Worm (Caenorhabditis elegans) whole organism, midembryonic: Measurements from ENCODE around the gene str-207.
A peak's percentile ranks its signal among the peaks of the same experiment; 100 is the strongest.

Experiments used
- T22C8.4 ChIP-seq: fragments of 200-800 bp; sonication (Bioruptor generic); IDR thresholded peaks from 2 replicates; pipeline ENCODE4 v1.3.6; 2022; ENCODE audit warnings: missing genetic modification characterization, missing compliant biosample characterization
- cog-1 ChIP-seq: sonication (generic microtip); optimal IDR thresholded peaks from 2 replicates; lab custom pipeline; 2016; ENCODE audit warnings: missing genetic modification characterization, missing compliant biosample characterization
- flt-1 ChIP-seq: fragments of 200-800 bp; sonication (Bioruptor generic); IDR thresholded peaks from 2 replicates; pipeline ENCODE4 v1.3.6; 2022; ENCODE audit warnings: missing genetic modification characterization, missing compliant biosample characterization
- klf-2 ChIP-seq: fragments of 200-800 bp; sonication (Bioruptor generic); conservative IDR thresholded peaks from 2 replicates; pipeline ENCODE4 v1.3.6; 2022; ENCODE audit warnings: missing genetic modification reagents, missing genetic modification characterization, missing compliant biosample characterization
- ztf-23 ChIP-seq: fragments of 200-800 bp; sonication (Bioruptor generic); IDR thresholded peaks from 2 replicates; pipeline ENCODE4 v1.3.6; 2022; ENCODE audit warnings: missing genetic modification reagents, missing genetic modification characterization, missing compliant biosample characterization

ce11 chrV:4967238-4967637, 15.7 kb downstream of the str-207 start:
- TF ChIP-seq ztf-23 (GFP tag; lab: Robert Waterston, UW) (no peak), klf-2 (GFP tag; lab: Robert Waterston, UW) (no peak), T22C8.4 (no peak), cog-1 (peak; percentile 6), flt-1 (GFP tag; lab: Robert Waterston, UW) (no peak)
